Fruit fly (Drosophila melanogaster): ENCODE data around the gene Act5C.

DNA sequence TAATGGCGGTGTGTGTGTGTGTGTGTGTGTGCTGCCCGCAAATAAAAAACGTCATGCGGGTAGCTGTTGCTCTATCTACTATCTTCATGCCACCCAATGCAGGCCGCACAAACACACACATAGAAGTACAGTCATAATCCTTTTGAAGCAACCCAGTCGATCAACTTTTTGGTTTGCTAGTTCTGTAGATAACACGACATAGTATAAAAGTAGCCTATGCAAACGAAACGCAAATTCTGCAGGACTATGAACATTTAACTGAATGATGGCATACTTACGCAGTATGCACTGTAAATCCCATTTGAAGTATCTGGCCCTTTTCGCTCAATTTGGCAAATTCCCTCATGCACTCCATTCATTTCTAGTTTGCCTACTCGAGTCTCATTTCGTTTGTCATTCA lies 34.6 kb upstream of the Act5C start:
- TF ChIP-seq psq (optimal IDR thresholded peaks at IDR 0.05) (no peak), ttk (optimal IDR thresholded peaks at IDR 0.05) (no peak), Myc (optimal IDR thresholded peaks at IDR 0.05) (no peak), Sin3A (optimal IDR thresholded peaks at IDR 0.05) (no peak)

Data from Kc167 (cell line).